Worm (Caenorhabditis elegans) whole organism, L4/young adult: ENCODE measurements around the gene pcn-1.

ENCODE experiments used
- dao-5 ChIP-seq: sonication (generic microtip); optimal IDR thresholded peaks from 2 replicates; lab custom pipeline; 2016; ENCODE audit warnings: missing genotype, missing genetic modification characterization, moderate library complexity, missing compliant biosample characterization
- him-1 ChIP-seq: sonication (generic microtip); optimal IDR thresholded peaks from 2 replicates; lab custom pipeline; 2016; ENCODE audit warnings: missing genotype, missing genetic modification reagents, missing genetic modification characterization, missing compliant biosample characterization

ce11 chrIV:4019836-4020235, 29.4 kb downstream of the pcn-1 start:
- TF ChIP-seq dao-5 (tag; lab: Kevin White, UChicago), result no peak
- TF ChIP-seq him-1 (tag; lab: Kevin White, UChicago), result peak; percentile 81
